Fruit fly (Drosophila melanogaster): ENCODE results near the gene CG3618.

CG3618 gene

dm6 chr3L:20841465-20842109, 25.7 kb upstream of the CG3618 start, which contains the start of the genes CSN3 and CG11456 (continued):
- TF ChIP-seq row (GFP tag; IDR thresholded peaks at IDR 0.05) (peak; percentile 49), zf30C (GFP tag; optimal IDR thresholded peaks at IDR 0.05) (no peak), CG11398 (GFP tag; optimal IDR thresholded peaks at IDR 0.05) (no peak), CG4328 (GFP tag; optimal IDR thresholded peaks at IDR 0.05) (no peak), Mad (GFP tag; optimal IDR thresholded peaks at IDR 0.05) (peak; percentile 50), hb (GFP tag; IDR thresholded peaks at IDR 0.05; ENCODE audit: partially characterized antibody) (peak; percentile 50; the same call in 1 of the 3 replicates), Trl (optimal IDR thresholded peaks at IDR 0.05) (no peak), Trl (GFP tag; optimal IDR thresholded peaks at IDR 0.05) (peak; percentile 50), CG4617 (GFP tag; optimal IDR thresholded peaks at IDR 0.05; ENCODE audit: borderline replicate concordance) (peak; percentile 58), CG5245 (GFP tag; optimal IDR thresholded peaks at IDR 0.05) (peak; percentile 34), lilli (GFP tag; optimal IDR thresholded peaks at IDR 0.05) (peak; percentile 58), Dip3 (GFP tag; optimal IDR thresholded peaks at IDR 0.05) (peak; percentile 30), CG10565 (GFP tag; optimal IDR thresholded peaks at IDR 0.05) (no peak), CG3995 (GFP tag; optimal IDR thresholded peaks at IDR 0.05) (peak; percentile 6), CG12659 (GFP tag; optimal IDR thresholded peaks at IDR 0.05) (peak; percentile 79), prd (optimal IDR thresholded peaks at IDR 0.05) (no peak), prd (GFP tag; IDR thresholded peaks at IDR 0.05) (peak; percentile 44; the same call in 1 of the 3 replicates), CG3407 (GFP tag; optimal IDR thresholded peaks at IDR 0.05) (no peak), Aef1 (GFP tag; IDR thresholded peaks at IDR 0.05) (no peak), CG6813 (GFP tag; optimal IDR thresholded peaks at IDR 0.05) (no peak), CG11560 (tag; IDR thresholded peaks at IDR 0.05) (peak; percentile 68; the same call in 1 of the 3 replicates), CG10959 (GFP tag; IDR thresholded peaks at IDR 0.05) (no peak), Dek (tag; optimal IDR thresholded peaks at IDR 0.05) (peak; percentile 53), CG10209 (GFP tag; optimal IDR thresholded peaks at IDR 0.05) (no peak), nerfin-2 (GFP tag; IDR thresholded peaks at IDR 0.05; ENCODE audit: partially characterized antibody) (peak; percentile 31; the same call in 1 of the 2 replicates), unc-4 (GFP tag; IDR thresholded peaks at IDR 0.05; ENCODE audit: partially characterized antibody) (peak; percentile 70), Sox100B (GFP tag; optimal IDR thresholded peaks at IDR 0.05) (no peak), CTCF (GFP tag; optimal IDR thresholded peaks at IDR 0.05) (peak; percentile 96), Kr (GFP tag; optimal IDR thresholded peaks at IDR 0.05) (peak; percentile 85), Mes4 (GFP tag; optimal IDR thresholded peaks at IDR 0.05) (peak; percentile 6), sna (GFP tag; IDR thresholded peaks at IDR 0.05; ENCODE audit: partially characterized antibody) (peak; percentile 37; the same call in 1 of the 2 replicates), Max (GFP tag; optimal IDR thresholded peaks at IDR 0.05) (peak; percentile 58), ato (GFP tag; IDR thresholded peaks at IDR 0.05; ENCODE audit: partially characterized antibody) (peak; percentile 50; the same call in 1 of the 2 replicates), CG13296 (GFP tag; optimal IDR thresholded peaks at IDR 0.05) (no peak), Hr3 (GFP tag; optimal IDR thresholded peaks at IDR 0.05) (peak; percentile 40), CG9932 (GFP tag; IDR thresholded peaks at IDR 0.05) (peak; percentile 75), B-H2 (GFP tag; optimal IDR thresholded peaks at IDR 0.05) (peak; percentile 55), CG8290 (GFP tag; optimal IDR thresholded peaks at IDR 0.05) (peak; percentile 98), CG8290 (tag; optimal IDR thresholded peaks at IDR 0.05) (peak; percentile 96 to 97), CG17802 (tag; optimal IDR thresholded peaks at IDR 0.05) (peak; percentile 27), CG12155 (GFP tag; optimal IDR thresholded peaks at IDR 0.05) (peak; percentile 64), NK7.1 (GFP tag; optimal IDR thresholded peaks at IDR 0.05) (no peak), phol (tag; optimal IDR thresholded peaks at IDR 0.05) (peak; percentile 65), Hmr (GFP tag; optimal IDR thresholded peaks at IDR 0.05) (peak; percentile 72), Hr51 (GFP tag; optimal IDR thresholded peaks at IDR 0.05) (peak in 1 of 2 experiments; percentile 19), Chrac-16 (GFP tag; optimal IDR thresholded peaks at IDR 0.05) (peak; percentile 43), CG18599 (GFP tag; optimal IDR thresholded peaks at IDR 0.05) (peak; percentile 23), p53 (GFP tag; optimal IDR thresholded peaks at IDR 0.05) (no peak), ssp (GFP tag; IDR thresholded peaks at IDR 0.05) (no peak), Hsf (GFP tag; optimal IDR thresholded peaks at IDR 0.05) (peak; percentile 57)

Measured in whole organism, embryonic.